Worm (Caenorhabditis elegans) whole organism, midembryonic: ENCODE results near the gene clec-171.
A peak's percentile ranks its signal among the peaks of the same experiment; 100 is the strongest.

Experiments
- T22C8.4 ChIP-seq: fragments of 200-800 bp; sonication (Bioruptor generic); IDR thresholded peaks from 2 replicates; pipeline ENCODE4 v1.3.6; 2022; ENCODE audit warnings: missing genetic modification characterization, missing compliant biosample characterization
- cog-1 ChIP-seq: sonication (generic microtip); optimal IDR thresholded peaks from 2 replicates; lab custom pipeline; 2016; ENCODE audit warnings: missing genetic modification characterization, missing compliant biosample characterization
- flt-1 ChIP-seq: fragments of 200-800 bp; sonication (Bioruptor generic); IDR thresholded peaks from 2 replicates; pipeline ENCODE4 v1.3.6; 2022; ENCODE audit warnings: missing genetic modification characterization, missing compliant biosample characterization
- klf-2 ChIP-seq: fragments of 200-800 bp; sonication (Bioruptor generic); conservative IDR thresholded peaks from 2 replicates; pipeline ENCODE4 v1.3.6; 2022; ENCODE audit warnings: missing genetic modification reagents, missing genetic modification characterization, missing compliant biosample characterization
- med-1 ChIP-seq: sonication (generic microtip); optimal IDR thresholded peaks from 2 replicates; lab custom pipeline; 2017; ENCODE audit warnings: missing genetic modification characterization, mild to moderate bottlenecking, missing compliant biosample characterization, antibody characterized with exemption, missing genetic modification reagents; ENCODE audit not compliant: insufficient read depth
- ref-1 ChIP-seq: fragments of 200-800 bp; sonication (Bioruptor generic); conservative IDR thresholded peaks from 2 replicates; pipeline ENCODE4 v1.3.6; 2022; ENCODE audit warnings: missing genetic modification reagents, missing genetic modification characterization, missing compliant biosample characterization
- tab-1 ChIP-seq: fragments of 200-800 bp; sonication (Bioruptor generic); IDR thresholded peaks from 2 replicates; pipeline ENCODE4 v1.3.6; 2022; ENCODE audit warnings: missing genetic modification characterization, missing compliant biosample characterization
- ztf-23 ChIP-seq: fragments of 200-800 bp; sonication (Bioruptor generic); IDR thresholded peaks from 2 replicates; pipeline ENCODE4 v1.3.6; 2022; ENCODE audit warnings: missing genetic modification reagents, missing genetic modification characterization, missing compliant biosample characterization
- ztf-29 ChIP-seq: fragments of 200-800 bp; sonication (Bioruptor generic); IDR thresholded peaks from 2 replicates; pipeline ENCODE4 v1.3.6; 2022; ENCODE audit warnings: missing genetic modification reagents, missing genetic modification characterization, missing compliant biosample characterization

clec-171 gene

DNA sequence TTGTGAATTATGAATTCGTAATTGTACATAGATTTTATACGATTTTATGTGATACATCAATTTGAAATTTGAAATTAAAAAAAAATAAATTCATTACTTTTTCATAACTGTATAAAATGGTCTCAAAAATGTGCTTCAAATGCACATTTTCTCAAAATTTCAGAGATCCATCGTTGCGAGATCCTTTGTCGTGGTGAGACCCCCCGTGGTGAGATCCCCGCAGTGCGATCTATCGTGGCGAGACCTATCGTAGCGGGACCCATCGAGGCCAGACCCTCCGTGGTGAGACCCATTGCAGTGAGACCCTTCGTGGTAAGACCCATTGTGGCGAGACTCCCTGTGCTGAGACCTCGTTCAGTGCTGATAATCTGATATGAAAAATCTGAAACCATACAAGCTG is 32.2 kb upstream of the clec-171 start:
- TF ChIP-seq flt-1: no peak
- TF ChIP-seq cog-1: no peak

DNA sequence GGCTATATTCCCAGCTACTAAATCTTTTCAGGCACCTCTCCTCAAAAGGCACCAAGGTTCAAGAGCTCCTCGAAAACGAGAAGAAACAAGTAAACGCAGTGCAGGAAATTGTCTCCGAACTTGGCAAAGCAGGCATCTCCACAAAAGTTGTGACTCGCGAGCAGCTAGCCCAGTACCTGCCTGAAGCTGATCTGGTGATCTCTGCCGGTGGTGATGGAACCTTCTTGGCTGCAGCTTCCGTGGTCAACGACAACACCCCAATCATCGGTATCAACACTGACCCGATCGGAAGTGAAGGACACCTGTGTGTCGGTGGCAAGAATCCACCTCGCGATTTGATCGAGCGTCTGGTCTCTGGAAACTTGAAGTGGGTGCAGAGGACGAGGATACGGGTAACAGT is 31.0 kb upstream of the clec-171 start:
- TF ChIP-seq ztf-23 (no peak), flt-1 (no peak), cog-1 (no peak), ztf-29 (GFP tag; lab: Robert Waterston, UW) (no peak), T22C8.4 (no peak), tab-1 (GFP tag; lab: Robert Waterston, UW) (no peak), ref-1 (no peak), med-1 (GFP tag; lab: Kevin White, UChicago) (no peak), klf-2 (GFP tag; lab: Robert Waterston, UW) (no peak)

ce11 chrIV:1456775-1457174 is 29.6 kb upstream of the clec-171 start, which contains the start of gene nadk-1:
Gene nadk-1, plus strand, starts transcription at chrIV:1457075.
- TF ChIP-seq cog-1 (no peak), T22C8.4 (no peak), med-1 (GFP tag; lab: Kevin White, UChicago) (no peak), klf-2 (GFP tag; lab: Robert Waterston, UW) (no peak), tab-1 (GFP tag; lab: Robert Waterston, UW) (no peak), ztf-29 (GFP tag; lab: Robert Waterston, UW) (no peak), ref-1 (no peak)

DNA sequence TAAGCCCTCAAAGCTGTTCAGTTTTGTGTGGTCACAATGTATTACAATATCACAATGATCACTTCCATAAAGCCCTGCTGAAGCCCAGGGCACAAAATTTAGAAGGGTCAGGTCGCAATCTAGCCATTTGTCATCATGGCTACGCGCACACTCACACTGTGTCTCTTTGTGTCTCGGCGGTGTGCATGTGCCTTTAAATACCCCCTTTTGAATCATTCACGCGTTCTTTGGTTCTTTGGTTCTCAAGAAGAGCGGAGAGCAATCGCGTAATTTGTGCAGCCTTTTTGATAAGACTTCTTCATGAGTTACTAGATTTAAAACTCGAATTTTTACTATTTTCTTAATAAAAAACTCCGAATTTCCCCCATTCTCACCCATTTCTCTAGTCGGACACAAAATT is 27.8 kb upstream of the clec-171 start:
- no peak for TF ChIP-seq med-1 (GFP tag; lab: Kevin White, UChicago)
- no peak for TF ChIP-seq ztf-29 (GFP tag; lab: Robert Waterston, UW)
- no peak for TF ChIP-seq cog-1
- no peak for TF ChIP-seq klf-2 (GFP tag; lab: Robert Waterston, UW)
- TF ChIP-seq ref-1: no peak
- TF ChIP-seq tab-1 (GFP tag; lab: Robert Waterston, UW): no peak
- no peak for TF ChIP-seq ztf-23
- no peak for TF ChIP-seq T22C8.4
- no peak for TF ChIP-seq flt-1

DNA sequence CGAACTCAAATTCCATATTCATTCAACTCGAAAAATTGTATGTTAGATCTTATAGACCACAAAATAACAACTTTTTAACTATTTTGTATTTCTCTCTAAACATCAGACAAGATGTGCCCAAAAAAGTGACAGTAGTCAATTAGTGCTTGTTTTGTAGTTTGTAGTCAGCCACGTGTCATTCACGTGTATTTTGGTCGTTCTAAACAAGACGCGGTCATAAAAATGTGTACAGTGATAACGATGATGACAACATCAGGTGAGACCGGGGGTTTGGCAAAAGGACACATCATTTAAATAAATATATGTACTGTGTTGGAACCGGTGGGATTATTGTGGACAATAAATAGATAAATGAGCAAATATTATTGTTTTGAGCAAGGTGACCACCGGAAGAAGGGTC is 27.0 kb upstream of the clec-171 start:
- no peak for TF ChIP-seq flt-1
- TF ChIP-seq ztf-23: no peak
- TF ChIP-seq ztf-29 (GFP tag; lab: Robert Waterston, UW): no peak
- TF ChIP-seq cog-1: no peak

DNA sequence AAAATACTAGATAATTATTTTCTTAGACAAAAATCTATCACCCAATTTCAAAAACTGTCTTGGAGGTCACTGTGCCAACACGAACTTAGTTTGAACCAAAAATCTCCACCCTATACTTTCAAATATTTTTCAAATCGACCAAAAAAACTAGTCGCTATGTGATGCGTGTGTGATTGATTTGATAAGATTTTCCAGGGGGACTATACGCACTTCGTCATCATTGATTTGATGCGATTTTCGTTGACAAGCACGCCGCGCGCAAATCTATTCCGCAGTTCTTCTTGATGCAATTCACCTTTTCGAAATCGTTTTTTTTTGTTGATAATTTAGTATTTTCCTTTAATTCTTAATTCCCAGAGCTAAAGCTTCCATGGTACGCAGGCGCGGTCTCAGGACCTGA is 26.3 kb upstream of the clec-171 start:
- no peak for TF ChIP-seq med-1 (GFP tag; lab: Kevin White, UChicago)

DNA sequence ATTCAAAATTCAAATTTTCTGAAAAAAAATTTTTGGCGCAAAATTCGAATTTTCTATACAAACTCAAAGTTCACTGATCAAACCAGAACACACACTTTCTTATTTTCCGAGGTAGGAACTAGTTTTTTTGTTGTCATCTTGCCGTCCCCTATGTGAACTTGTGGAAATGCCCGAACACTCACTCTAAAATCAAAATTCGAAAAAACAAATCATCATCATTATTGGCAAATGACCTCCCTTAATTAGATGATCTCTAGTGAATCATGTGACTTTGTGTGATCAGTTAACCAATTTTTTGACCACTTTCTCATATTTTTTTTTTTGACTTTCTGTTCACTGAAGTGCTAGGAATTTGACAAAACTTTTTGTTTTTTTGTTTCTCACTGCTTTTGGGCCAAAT is 25.3 kb upstream of the clec-171 start:
- TF ChIP-seq ztf-23: no peak

DNA sequence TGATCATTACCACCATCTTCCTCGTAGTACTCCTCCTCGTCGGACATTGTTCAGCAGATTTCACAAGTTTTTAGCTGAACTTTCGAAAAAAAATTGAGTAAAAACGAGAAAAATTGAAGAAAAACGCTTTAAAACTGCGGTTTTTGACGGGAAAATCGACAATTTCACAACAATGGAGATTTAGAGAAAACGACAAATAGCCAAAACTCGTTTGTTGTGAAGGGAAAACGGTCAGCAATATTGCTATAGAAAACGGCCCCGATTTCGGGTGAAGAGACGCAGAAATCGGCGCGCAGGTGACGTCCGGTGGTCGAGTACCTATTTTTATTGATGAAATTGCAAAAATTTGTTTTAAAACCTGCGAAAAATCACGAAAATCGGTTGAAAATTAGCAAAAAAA is 18.7 kb upstream of the clec-171 start, which contains the start of gene clp-7:
Gene clp-7, minus strand, starts transcription at position 47 of the 400 bp plus-strand sequence.
- TF ChIP-seq klf-2 (GFP tag; lab: Robert Waterston, UW) (no peak), tab-1 (GFP tag; lab: Robert Waterston, UW) (no peak), med-1 (GFP tag; lab: Kevin White, UChicago) (no peak), cog-1 (no peak), T22C8.4 (no peak), flt-1 (no peak), ztf-23 (no peak), ref-1 (no peak), ztf-29 (GFP tag; lab: Robert Waterston, UW) (no peak)

ce11 chrIV:1443997-1444678 is 17.0 kb upstream of the clec-171 start:
- TF ChIP-seq flt-1 (no peak), ref-1 (no peak), T22C8.4 (peak; percentile 35; the same call in 1 of the 2 replicates)

ce11 chrIV:1443514-1443913 is 16.3 kb upstream of the clec-171 start:
- peak; percentile 95 for TF ChIP-seq T22C8.4
- no peak for TF ChIP-seq flt-1

ce11 chrIV:1437625-1438024 is 10.4 kb upstream of the clec-171 start:
- TF ChIP-seq T22C8.4: peak; percentile 37; the same call in 1 of the 2 replicates
- no peak for TF ChIP-seq ztf-23
- TF ChIP-seq cog-1: no peak
- no peak for TF ChIP-seq ztf-29 (GFP tag; lab: Robert Waterston, UW)

DNA sequence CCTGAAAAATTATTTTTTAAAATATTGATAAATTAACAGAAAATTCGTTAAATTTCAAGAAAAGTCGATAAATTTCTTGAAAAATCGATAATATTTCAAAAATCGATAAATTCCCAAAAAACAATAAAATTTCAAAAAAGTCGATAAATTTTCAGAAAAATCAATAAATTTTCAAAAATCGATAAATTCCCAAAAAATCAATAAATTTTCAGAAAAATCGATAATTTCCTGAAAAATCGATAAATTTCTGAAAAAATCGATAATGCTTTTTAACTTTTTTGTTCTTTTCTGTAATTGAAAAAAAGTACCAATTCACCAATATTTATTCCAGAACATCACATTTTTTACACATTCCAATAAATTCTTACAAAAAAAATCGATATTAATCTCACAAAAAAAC is 8.0 kb upstream of the clec-171 start:
- no peak for TF ChIP-seq med-1 (GFP tag; lab: Kevin White, UChicago)
- TF ChIP-seq ztf-23: no peak
- TF ChIP-seq T22C8.4: peak; percentile 97
- no peak for TF ChIP-seq cog-1
- no peak for TF ChIP-seq flt-1
- no peak for TF ChIP-seq ztf-29 (GFP tag; lab: Robert Waterston, UW)
- no peak for TF ChIP-seq ref-1
- TF ChIP-seq klf-2 (GFP tag; lab: Robert Waterston, UW): no peak
- no peak for TF ChIP-seq tab-1 (GFP tag; lab: Robert Waterston, UW)
